Fruit fly (Drosophila melanogaster) whole organism, pupa: ENCODE data around the gene CG42717.
A peak's percentile ranks its signal among the peaks of the same experiment; 100 is the strongest.

Experiments
- CG10348 ChIP-seq: fragments of 200-800 bp; sonication (Bioruptor generic); IDR thresholded peaks from 2 replicates; pipeline ENCODE4 v1.3.6; 2022; ENCODE audit warnings: missing biosample characterization, missing genetic modification characterization
- CG12605 ChIP-seq: fragments of 200-800 bp; sonication (Bioruptor generic); IDR thresholded peaks from 2 replicates; pipeline ENCODE4 v1.3.6; 2022; ENCODE audit warnings: missing biosample characterization, missing genetic modification characterization
- CG13204 ChIP-seq: fragments of 200-800 bp; sonication (Bioruptor generic); optimal IDR thresholded peaks from 2 replicates; lab custom pipeline; 2018; ENCODE audit warnings: missing biosample characterization, mild to moderate bottlenecking, missing genetic modification characterization, moderate library complexity
- CG14655 ChIP-seq: fragments of 200-800 bp; sonication (Bioruptor generic); optimal IDR thresholded peaks from 3 replicates; lab custom pipeline; 2017; ENCODE audit warnings: mild to moderate bottlenecking, missing biosample characterization, missing genetic modification reagents, missing genetic modification characterization
- CG15710 ChIP-seq: fragments of 200-800 bp; sonication (Bioruptor generic); optimal IDR thresholded peaks from 2 replicates; lab custom pipeline; 2018; ENCODE audit warnings: missing biosample characterization, mild to moderate bottlenecking, missing genetic modification characterization, moderate library complexity
- CG17806 ChIP-seq: fragments of 200-800 bp; sonication (Bioruptor generic); optimal IDR thresholded peaks from 2 replicates; lab custom pipeline; 2018; ENCODE audit warnings: missing biosample characterization, mild to moderate bottlenecking, missing genetic modification characterization, moderate library complexity
- CG32121 ChIP-seq: fragments of 200-800 bp; sonication (Bioruptor generic); IDR thresholded peaks from 2 replicates; pipeline ENCODE4 v1.3.6; 2022; ENCODE audit warnings: missing biosample characterization, missing genetic modification characterization
- CG34367 ChIP-seq: fragments of 200-800 bp; sonication (Bioruptor generic); optimal IDR thresholded peaks from 2 replicates; lab custom pipeline; 2018; ENCODE audit warnings: missing biosample characterization, mild to moderate bottlenecking, missing genetic modification characterization
- CG4496 ChIP-seq: fragments of 200-800 bp; sonication (Bioruptor generic); IDR thresholded peaks from 3 replicates; pipeline ENCODE4 v1.3.6; 2022; ENCODE audit warnings: missing biosample characterization, missing genetic modification characterization
- CG8159 ChIP-seq: fragments of 200-800 bp; sonication (Bioruptor generic); optimal IDR thresholded peaks from 3 replicates; lab custom pipeline; 2018; ENCODE audit warnings: missing biosample characterization, mild to moderate bottlenecking, missing genetic modification characterization, moderate library complexity
- CG8301 ChIP-seq: fragments of 200-800 bp; sonication (Bioruptor generic); optimal IDR thresholded peaks from 2 replicates; lab custom pipeline; 2018; ENCODE audit warnings: missing biosample characterization, mild to moderate bottlenecking, missing genetic modification characterization
- CG9948 ChIP-seq: fragments of 200-800 bp; sonication (Bioruptor generic); optimal IDR thresholded peaks from 2 replicates; lab custom pipeline; 2018; ENCODE audit warnings: missing biosample characterization, mild to moderate bottlenecking, missing genetic modification characterization, moderate library complexity
- D1 ChIP-seq: fragments of 200-800 bp; sonication (Bioruptor generic); optimal IDR thresholded peaks from 2 replicates; lab custom pipeline; 2018; ENCODE audit warnings: missing biosample characterization, mild to moderate bottlenecking, missing genetic modification characterization, moderate library complexity
- EcR ChIP-seq: fragments of 200-800 bp; sonication (Bioruptor generic); optimal IDR thresholded peaks from 3 replicates; lab custom pipeline; 2019; ENCODE audit warnings: missing biosample characterization, missing genetic modification characterization, mild to moderate bottlenecking, moderate library complexity, missing genetic modification reagents
- Ets98B ChIP-seq: fragments of 200-800 bp; sonication (Bioruptor generic); IDR thresholded peaks from 2 replicates; pipeline ENCODE4 v1.3.6; 2022; ENCODE audit warnings: missing biosample characterization, missing genetic modification characterization
- Pif1A ChIP-seq: fragments of 200-800 bp; sonication (Bioruptor generic); optimal IDR thresholded peaks from 3 replicates; lab custom pipeline; 2016; ENCODE audit warnings: missing biosample characterization, missing genetic modification characterization
- Pif1B ChIP-seq: fragments of 200-800 bp; sonication (Bioruptor generic); optimal IDR thresholded peaks from 3 replicates; lab custom pipeline; 2016; ENCODE audit warnings: missing biosample characterization, missing genetic modification characterization
- Snoo ChIP-seq: fragments of 200-800 bp; sonication (Bioruptor generic); optimal IDR thresholded peaks from 3 replicates; lab custom pipeline; 2017; ENCODE audit warnings: missing biosample characterization, mild to moderate bottlenecking, missing genetic modification characterization, inconsistent platforms
- fd96Ca ChIP-seq: fragments of 200-800 bp; sonication (Bioruptor generic); IDR thresholded peaks from 3 replicates; pipeline ENCODE4 v1.3.6; 2022; ENCODE audit warnings: missing biosample characterization, missing genetic modification characterization
- gl ChIP-seq: fragments of 200-800 bp; sonication (Bioruptor generic); optimal IDR thresholded peaks from 2 replicates; lab custom pipeline; 2018; ENCODE audit warnings: missing biosample characterization, mild to moderate bottlenecking, missing genetic modification characterization
- rn ChIP-seq: fragments of 200-800 bp; sonication (Bioruptor generic); IDR thresholded peaks from 2 replicates; pipeline ENCODE4 v1.3.6; 2022; ENCODE audit warnings: missing biosample characterization, missing genetic modification characterization

The CG42717 gene

DNA sequence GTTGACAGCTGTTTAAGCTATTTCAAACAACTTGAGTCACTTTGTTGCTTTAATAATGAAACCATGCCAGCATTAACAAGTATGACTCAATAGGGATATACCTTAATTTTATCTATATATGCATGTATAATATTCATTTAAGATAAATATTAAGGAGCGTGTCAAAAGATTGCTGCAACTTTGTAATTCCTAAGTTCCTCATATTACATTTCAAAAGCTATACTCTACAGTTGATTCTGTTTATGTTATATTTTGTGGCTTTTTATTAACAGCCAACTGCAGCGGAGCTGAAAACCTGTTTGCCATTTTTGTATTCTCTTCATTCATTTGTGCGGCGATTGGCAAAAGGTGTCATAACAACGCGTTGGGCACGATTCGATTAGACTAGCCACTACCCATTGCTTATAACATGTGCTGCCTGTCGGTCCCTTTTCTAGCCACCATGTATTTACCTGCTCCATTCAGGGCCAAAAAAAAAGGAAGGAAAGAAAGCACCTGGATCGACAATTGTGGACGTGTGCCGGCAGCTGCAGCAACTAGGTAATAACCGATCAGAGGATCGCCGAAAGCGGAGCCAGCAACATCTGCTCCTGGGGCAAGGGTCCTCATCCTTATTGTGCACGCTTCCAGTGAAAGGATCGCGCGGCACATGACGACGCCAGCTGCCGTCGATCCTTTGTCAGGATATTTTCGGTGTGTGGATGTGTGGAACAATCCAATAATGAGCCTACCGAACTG, 15.9 kb upstream of the CG42717 start:
- no peak for TF ChIP-seq CG13204 (GFP tag; lab: Kevin White, UChicago)
- peak; percentile 17 for TF ChIP-seq CG8159
- peak; percentile 50 for TF ChIP-seq CG17806 (tag; lab: Kevin White, UChicago)
- no peak for TF ChIP-seq D1 (tag; lab: Kevin White, UChicago)
- TF ChIP-seq Pif1A (GFP tag; lab: Kevin White, UChicago) = no peak
- TF ChIP-seq CG9948 (tag; lab: Kevin White, UChicago) = peak; percentile 15

- TF ChIP-seq D1 (tag; lab: Kevin White, UChicago) (peak; percentile 6), CG9948 (tag; lab: Kevin White, UChicago) (peak; percentile 59), CG4496 (GFP tag; lab: Robert Waterston, UW) (peak; percentile 86), Snoo (peak; percentile 59), CG10348 (GFP tag; lab: Robert Waterston, UW) (no peak), CG8301 (tag; lab: Kevin White, UChicago) (peak; percentile 44), CG32121 (peak; percentile 70), CG12605 (GFP tag; lab: Robert Waterston, UW) (peak; percentile 50; the same call in 1 of the 2 replicates), Pif1B (peak; percentile 52), CG14655 (GFP tag; lab: Kevin White, UChicago) (peak; percentile 64), EcR (GFP tag; lab: Kevin White, UChicago) (no peak), Pif1A (GFP tag; lab: Kevin White, UChicago) (peak; percentile 79), gl (tag; lab: Kevin White, UChicago) (peak; percentile 39), fd96Ca (GFP tag; lab: Robert Waterston, UW) (peak; percentile 81), CG13204 (GFP tag; lab: Kevin White, UChicago) (peak; percentile 50), rn (GFP tag; lab: Robert Waterston, UW) (peak; percentile 38; the same call in 1 of the 2 replicates), CG34367 (tag; lab: Kevin White, UChicago) (peak; percentile 68), CG15710 (peak; percentile 72), CG8159 (peak; percentile 66), CG17806 (tag; lab: Kevin White, UChicago) (peak; percentile 58), Ets98B (GFP tag; lab: Robert Waterston, UW) (peak; percentile 78)
These were observed 15.1 kb upstream of the CG42717 start for dm6 chr3L:16048086-16048485.

DNA sequence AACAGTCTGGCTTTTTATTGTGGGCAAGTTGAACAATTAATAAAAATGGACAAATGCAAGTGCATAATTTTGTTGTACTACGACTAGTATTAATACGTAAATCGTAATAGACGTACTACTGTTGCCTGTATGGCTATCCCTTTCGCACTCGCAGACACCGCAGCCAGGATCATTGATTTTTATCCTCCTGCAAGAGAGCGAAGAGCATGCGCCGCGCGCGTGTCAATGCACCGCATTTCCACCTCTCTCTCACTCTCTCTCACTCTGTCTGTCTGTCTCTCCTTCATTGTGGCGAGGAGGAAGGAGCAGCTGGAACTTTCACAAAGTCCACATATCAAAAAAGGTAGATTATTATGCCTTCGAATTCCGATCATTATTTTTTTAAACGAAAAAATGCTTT, 14.1 kb upstream of the CG42717 start:
- 0 out of 3 replicates have a peak, but pooled peaks have one; percentile 22 for TF ChIP-seq CG4496 (GFP tag; lab: Robert Waterston, UW)
- TF ChIP-seq fd96Ca (GFP tag; lab: Robert Waterston, UW) = no peak
- TF ChIP-seq EcR (GFP tag; lab: Kevin White, UChicago) = peak; percentile 93

DNA sequence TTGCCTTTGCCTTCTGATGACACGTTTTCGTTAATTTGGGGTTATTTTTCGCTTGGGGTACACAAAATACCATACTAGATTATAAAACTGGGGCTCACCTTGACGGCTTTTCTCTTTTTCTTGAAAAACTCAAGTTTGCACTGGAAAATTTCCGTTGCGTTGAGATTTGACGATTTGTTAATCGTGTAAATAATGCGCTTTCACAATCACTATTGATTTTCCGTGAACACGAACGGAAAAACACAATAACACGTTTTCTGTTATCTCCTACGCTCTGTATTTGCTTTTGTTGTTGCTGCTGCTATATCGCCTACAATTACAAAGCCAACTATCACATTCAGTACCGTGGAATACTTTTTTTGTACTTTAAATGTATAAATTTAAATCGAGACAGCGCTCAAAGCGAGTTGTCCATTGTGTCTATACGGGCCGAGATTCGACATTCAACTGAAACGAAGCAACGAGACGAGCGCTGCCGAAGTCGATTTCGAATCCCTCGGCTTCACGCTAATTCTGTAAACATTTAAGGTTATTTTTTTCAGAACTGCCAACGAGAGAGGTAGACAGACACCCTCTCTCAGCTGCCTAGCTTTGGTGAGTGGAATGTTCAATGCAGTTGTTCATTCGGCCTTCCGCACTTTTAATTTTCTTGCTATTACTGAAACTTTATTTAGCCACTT, 13.5 kb upstream of the CG42717 start:
- TF ChIP-seq Pif1A (GFP tag; lab: Kevin White, UChicago) (no peak), CG15710 (no peak), CG12605 (GFP tag; lab: Robert Waterston, UW) (peak; percentile 68), rn (GFP tag; lab: Robert Waterston, UW) (no peak), Pif1B (peak; percentile 61), CG34367 (tag; lab: Kevin White, UChicago) (no peak), gl (tag; lab: Kevin White, UChicago) (no peak), CG9948 (tag; lab: Kevin White, UChicago) (no peak), EcR (GFP tag; lab: Kevin White, UChicago) (no peak), Ets98B (GFP tag; lab: Robert Waterston, UW) (peak; percentile 48; the same call in 1 of the 2 replicates), CG14655 (GFP tag; lab: Kevin White, UChicago) (peak; percentile 12), CG8301 (tag; lab: Kevin White, UChicago) (no peak), Snoo (peak; percentile 1), CG8159 (no peak), CG10348 (GFP tag; lab: Robert Waterston, UW) (no peak), CG32121 (peak; percentile 31; the same call in 1 of the 2 replicates), fd96Ca (GFP tag; lab: Robert Waterston, UW) (peak; percentile 40; the same call in 2 of the 3 replicates), CG13204 (GFP tag; lab: Kevin White, UChicago) (peak; percentile 41), D1 (tag; lab: Kevin White, UChicago) (no peak), CG4496 (GFP tag; lab: Robert Waterston, UW) (peak; percentile 63; the same call in 2 of the 3 replicates), CG17806 (tag; lab: Kevin White, UChicago) (peak; percentile 3)

dm6 chr3L:16045831-16046336, 12.9 kb upstream of the CG42717 start:
- TF ChIP-seq CG32121 = peak; percentile 96
- TF ChIP-seq CG10348 (GFP tag; lab: Robert Waterston, UW) = peak; percentile 60
- TF ChIP-seq fd96Ca (GFP tag; lab: Robert Waterston, UW) = peak; percentile 94
- peak; percentile 95 for TF ChIP-seq CG15710
- TF ChIP-seq rn (GFP tag; lab: Robert Waterston, UW) = peak; percentile 84
- peak; percentile 97 for TF ChIP-seq CG12605 (GFP tag; lab: Robert Waterston, UW)
- peak; percentile 91 for TF ChIP-seq CG9948 (tag; lab: Kevin White, UChicago)
- TF ChIP-seq CG4496 (GFP tag; lab: Robert Waterston, UW) = peak; percentile 97
- peak; percentile 80 for TF ChIP-seq Snoo
- TF ChIP-seq EcR (GFP tag; lab: Kevin White, UChicago) = peak; percentile 19
- peak; percentile 96 for TF ChIP-seq Ets98B (GFP tag; lab: Robert Waterston, UW)
- TF ChIP-seq gl (tag; lab: Kevin White, UChicago) = peak; percentile 92
- TF ChIP-seq CG8301 (tag; lab: Kevin White, UChicago) = peak; percentile 94
- peak; percentile 94 for TF ChIP-seq CG17806 (tag; lab: Kevin White, UChicago)
- peak; percentile 95 for TF ChIP-seq Pif1B
- TF ChIP-seq D1 (tag; lab: Kevin White, UChicago) = peak; percentile 81
- TF ChIP-seq Pif1A (GFP tag; lab: Kevin White, UChicago) = peak; percentile 97
- TF ChIP-seq CG8159 = peak; percentile 94
- TF ChIP-seq CG13204 (GFP tag; lab: Kevin White, UChicago) = peak; percentile 64
- TF ChIP-seq CG14655 (GFP tag; lab: Kevin White, UChicago) = peak; percentile 91
- peak; percentile 95 for TF ChIP-seq CG34367 (tag; lab: Kevin White, UChicago)
